Fruit fly (Drosophila melanogaster): Measurements from ENCODE around the gene CG5676.
A peak's percentile ranks its signal among the peaks of the same experiment; 100 is the strongest.

Gene CG5676

DNA sequence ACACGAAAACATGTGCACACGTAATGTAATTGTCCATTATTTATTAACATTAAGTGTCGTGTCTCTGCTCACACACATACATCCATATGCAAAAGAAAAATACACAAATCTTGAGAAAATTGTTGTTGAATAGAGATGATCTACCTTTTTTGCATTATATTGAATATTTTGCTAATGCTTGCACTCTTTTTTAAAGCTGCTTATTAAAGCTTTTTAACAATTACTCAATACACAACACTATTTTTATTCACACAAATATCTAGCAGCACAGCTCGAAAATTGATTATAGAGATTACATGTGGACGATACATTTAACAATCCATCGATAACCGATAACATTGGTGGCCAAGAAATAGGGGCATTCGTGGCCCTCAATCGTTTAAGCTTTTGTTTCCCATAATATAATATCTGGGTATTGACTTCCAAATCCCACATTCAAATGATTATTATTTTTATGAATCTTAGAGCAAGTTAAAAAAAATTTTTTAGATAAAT is 36.4 kb upstream of the CG5676 start, which contains the start of gene Ufd4 (continued):
- TF ChIP-seq MBD-R2 (GFP tag; IDR thresholded peaks at IDR 0.05) (peak; percentile 45; the same call in 1 of the 2 replicates), tx (GFP tag; optimal IDR thresholded peaks at IDR 0.05) (peak; percentile 58), HLH54F (GFP tag; optimal IDR thresholded peaks at IDR 0.05) (peak; percentile 63), CG6254 (GFP tag; optimal IDR thresholded peaks at IDR 0.05) (peak; percentile 41), pros (GFP tag; optimal IDR thresholded peaks at IDR 0.05) (no peak), lbe (GFP tag; optimal IDR thresholded peaks at IDR 0.05) (no peak), ind (GFP tag; optimal IDR thresholded peaks at IDR 0.05) (peak; percentile 63), CG16863 (GFP tag; optimal IDR thresholded peaks at IDR 0.05) (peak; percentile 63), NFAT (GFP tag; IDR thresholded peaks at IDR 0.05) (no peak), nau (GFP tag; optimal IDR thresholded peaks at IDR 0.05) (no peak), CG18476 (GFP tag; optimal IDR thresholded peaks at IDR 0.05) (peak; percentile 69), Lhr (GFP tag; optimal IDR thresholded peaks at IDR 0.05) (no peak), PHDP (tag; optimal IDR thresholded peaks at IDR 0.05) (no peak), Blimp-1 (GFP tag; optimal IDR thresholded peaks at IDR 0.05) (no peak), ranshi (GFP tag; IDR thresholded peaks at IDR 0.05) (no peak; the same call in 1 of the 2 replicates), Bgb (GFP tag; IDR thresholded peaks at IDR 0.05; ENCODE audit: partially characterized antibody) (peak; percentile 32; the same call in 1 of the 2 replicates), hb (GFP tag; IDR thresholded peaks at IDR 0.05; ENCODE audit: partially characterized antibody) (no peak), Ravus (GFP tag; IDR thresholded peaks at IDR 0.05) (no peak), Nf-YB (GFP tag; optimal IDR thresholded peaks at IDR 0.05) (peak; percentile 51), CG8924 (tag; optimal IDR thresholded peaks at IDR 0.05) (peak; percentile 65), CG7987 (GFP tag; optimal IDR thresholded peaks at IDR 0.05) (peak; percentile 43), sens (GFP tag) (peak; percentile 93), Ets65A (GFP tag) (no peak), CG32767 (GFP tag; IDR thresholded peaks at IDR 0.05) (peak; percentile 50; the same call in 1 of the 2 replicates), Bdp1 (GFP tag; optimal IDR thresholded peaks at IDR 0.05) (no peak), CG32532 (GFP tag; IDR thresholded peaks at IDR 0.05) (no peak; the same call in 1 of the 2 replicates), Scr (GFP tag; IDR thresholded peaks at IDR 0.05; ENCODE audit: partially characterized antibody) (peak; percentile 55), CG12299 (tag; optimal IDR thresholded peaks at IDR 0.05) (no peak), h (optimal IDR thresholded peaks at IDR 0.05) (no peak), CG33213 (GFP tag; optimal IDR thresholded peaks at IDR 0.05) (no peak), CG8290 (GFP tag; optimal IDR thresholded peaks at IDR 0.05) (peak; percentile 33), CG8290 (tag; optimal IDR thresholded peaks at IDR 0.05) (no peak), MESR4 (GFP tag; optimal IDR thresholded peaks at IDR 0.05) (peak; percentile 77), CG8388 (GFP tag; optimal IDR thresholded peaks at IDR 0.05) (peak; percentile 49), CG1647 (GFP tag; optimal IDR thresholded peaks at IDR 0.05) (peak; percentile 56), CG17385 (GFP tag; optimal IDR thresholded peaks at IDR 0.05) (no peak), maf-S (GFP tag; optimal IDR thresholded peaks at IDR 0.05) (peak; percentile 54), gsb-n (tag; optimal IDR thresholded peaks at IDR 0.05) (no peak), vnd (GFP tag; IDR thresholded peaks at IDR 0.05; ENCODE audit: partially characterized antibody) (no peak), Hr51 (GFP tag; optimal IDR thresholded peaks at IDR 0.05) (peak in 1 of 2 experiments; percentile 56), C15 (GFP tag; IDR thresholded peaks at IDR 0.05) (no peak), CG2202 (tag; optimal IDR thresholded peaks at IDR 0.05) (peak; percentile 0), tgo (GFP tag; IDR thresholded peaks at IDR 0.05) (no peak), bigmax (GFP tag; optimal IDR thresholded peaks at IDR 0.05) (no peak), pzg (GFP tag; optimal IDR thresholded peaks at IDR 0.05) (peak; percentile 62), Taf1 (GFP tag; IDR thresholded peaks at IDR 0.05) (no peak), bbx (GFP tag; IDR thresholded peaks at IDR 0.05; ENCODE audit: partially characterized antibody) (peak; percentile 61; the same call in 1 of the 2 replicates), luna (GFP tag; optimal IDR thresholded peaks at IDR 0.05) (no peak), CG10565 (GFP tag; optimal IDR thresholded peaks at IDR 0.05) (no peak), Side (GFP tag; optimal IDR thresholded peaks at IDR 0.05) (peak; percentile 59), unpg (GFP tag; optimal IDR thresholded peaks at IDR 0.05) (no peak)

Measured in whole organism, embryonic.